Fruit fly (Drosophila melanogaster): ENCODE data around the gene Ak1.

DNA sequence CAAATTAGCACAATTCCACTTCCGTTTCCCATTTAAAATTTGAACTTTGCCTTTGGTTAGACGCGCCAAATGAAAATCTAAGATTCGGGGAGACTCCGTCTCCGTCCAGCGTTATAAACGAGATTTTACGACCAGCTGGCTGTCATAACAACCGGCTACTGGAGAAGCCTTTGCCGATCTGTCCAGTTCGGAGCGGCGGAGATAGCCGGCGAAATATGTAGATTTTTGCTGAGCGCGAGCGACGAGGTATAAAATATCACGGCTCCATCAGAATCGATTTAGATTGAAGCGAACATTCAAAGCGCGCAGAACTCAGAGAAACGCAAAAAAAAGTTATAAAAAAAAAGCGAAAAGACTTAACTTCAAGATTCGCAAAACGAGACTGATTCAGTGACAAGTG, 6.4 kb downstream of the Ak1 start, which contains the start of gene CG11529:
- TF ChIP-seq psq (optimal IDR thresholded peaks at IDR 0.05): no peak
- no peak for TF ChIP-seq ttk (optimal IDR thresholded peaks at IDR 0.05)
- TF ChIP-seq Myc (optimal IDR thresholded peaks at IDR 0.05): no peak
- TF ChIP-seq h (optimal IDR thresholded peaks at IDR 0.05): no peak
- TF ChIP-seq Sin3A (optimal IDR thresholded peaks at IDR 0.05): no peak

Data from Kc167 (cell line).